Worm (Caenorhabditis elegans) whole organism, L1 larva: ENCODE results near the gene srd-5.

Experiments used
- C04F5.9 ChIP-seq: sonication (generic microtip); optimal IDR thresholded peaks from 2 replicates; lab custom pipeline; 2016; ENCODE audit warnings: missing genetic modification characterization, missing compliant biosample characterization
- F16B12.6 ChIP-seq: fragments of 150-350 bp; optimal IDR thresholded peaks from 2 replicates; lab custom pipeline; 2014; ENCODE audit warnings: missing biosample characterization, missing genetic modification characterization
- Y116A8C.19 ChIP-seq: sonication (generic microtip); optimal IDR thresholded peaks from 2 replicates; lab custom pipeline; 2016; ENCODE audit warnings: missing compliant biosample characterization, missing genetic modification characterization, borderline replicate concordance
- aly-2 ChIP-seq: fragments of 150-350 bp; optimal IDR thresholded peaks from 2 replicates; lab custom pipeline; 2014; ENCODE audit warnings: missing biosample characterization, missing genetic modification characterization
- ceh-63 ChIP-seq: fragments of 200-800 bp; sonication (Bioruptor generic); optimal IDR thresholded peaks from 2 replicates; lab custom pipeline; 2018; ENCODE audit warnings: mild to moderate bottlenecking, missing genetic modification characterization, missing compliant biosample characterization
- ceh-8 ChIP-seq: fragments of 200-800 bp; sonication (Bioruptor generic); optimal IDR thresholded peaks from 2 replicates; lab custom pipeline; 2018; ENCODE audit warnings: mild to moderate bottlenecking, missing genetic modification characterization, moderate library complexity, missing compliant biosample characterization
- efl-1 ChIP-seq, 4 experiments: fragments of 150-350 bp; optimal IDR thresholded peaks in 3 of 4; peaks in 1 of 4; 1 replicate in 1 of 4; 2 replicates in 3 of 4; lab custom pipeline; 2014; ENCODE audit warnings: missing biosample characterization in 2 of 4, missing genetic modification characterization in 2 of 4, missing genetic modification reagents in 2 of 4
- elt-2 ChIP-seq: sonication (generic microtip); optimal IDR thresholded peaks from 2 replicates; lab custom pipeline; 2016; ENCODE audit warnings: missing genetic modification characterization, mild to moderate bottlenecking, inconsistent platforms, missing compliant biosample characterization, missing genetic modification reagents
- fkh-10 ChIP-seq: sonication (generic microtip); optimal IDR thresholded peaks from 2 replicates; lab custom pipeline; 2017; ENCODE audit warnings: missing biosample characterization, missing genetic modification reagents, missing genetic modification characterization
- fkh-4 ChIP-seq: sonication (generic microtip); optimal IDR thresholded peaks from 2 replicates; lab custom pipeline; 2016; ENCODE audit warnings: missing compliant biosample characterization, missing genetic modification characterization, borderline replicate concordance
- fkh-8 ChIP-seq: sonication (generic microtip); optimal IDR thresholded peaks from 2 replicates; lab custom pipeline; 2016; ENCODE audit warnings: mild to moderate bottlenecking, missing genetic modification characterization, missing compliant biosample characterization
- hlh-17 ChIP-seq: fragments of 200-800 bp; sonication (Bioruptor generic); optimal IDR thresholded peaks from 2 replicates; lab custom pipeline; 2018; ENCODE audit warnings: missing genetic modification characterization, mild to moderate bottlenecking, missing compliant biosample characterization, moderate library complexity, borderline replicate concordance
- hlh-4 ChIP-seq: sonication (generic microtip); optimal IDR thresholded peaks from 2 replicates; lab custom pipeline; 2016; ENCODE audit warnings: mild to moderate bottlenecking, missing genetic modification characterization, missing compliant biosample characterization
- hpl-2 ChIP-seq: fragments of 150-350 bp; optimal IDR thresholded peaks from 2 replicates; lab custom pipeline; 2014; ENCODE audit warnings: missing biosample characterization, missing genetic modification reagents, missing genetic modification characterization
- isw-1 ChIP-seq: fragments of 200-800 bp; sonication (Bioruptor generic); IDR thresholded peaks from 2 replicates; pipeline ENCODE4 v1.3.6; 2022; ENCODE audit warnings: missing genetic modification characterization, missing compliant biosample characterization
- jun-1 ChIP-seq: fragments of 150-350 bp; optimal IDR thresholded peaks from 2 replicates; lab custom pipeline; 2014; ENCODE audit warnings: missing biosample characterization, missing genetic modification reagents, missing genetic modification characterization
- lin-14 ChIP-seq: fragments of 200-800 bp; sonication (Bioruptor generic); optimal IDR thresholded peaks from 2 replicates; lab custom pipeline; 2018; ENCODE audit warnings: mild to moderate bottlenecking, missing genetic modification characterization, moderate library complexity, missing compliant biosample characterization
- lin-35 ChIP-seq, 2 experiments: fragments of 150-350 bp; optimal IDR thresholded peaks; 2 replicates each; lab custom pipeline; 2014; ENCODE audit warnings: missing biosample characterization in 2 of 2, missing genetic modification characterization in 2 of 2, missing genetic modification reagents in 2 of 2
- lin-39 ChIP-seq: fragments of 150-350 bp; optimal IDR thresholded peaks from 2 replicates; lab custom pipeline; 2014; ENCODE audit warnings: missing biosample characterization, missing genetic modification reagents, missing genetic modification characterization
- lir-3 ChIP-seq: sonication (generic microtip); optimal IDR thresholded peaks from 2 replicates; lab custom pipeline; 2016; ENCODE audit warnings: mild to moderate bottlenecking, missing genetic modification characterization, moderate library complexity, missing compliant biosample characterization; ENCODE audit not compliant: poor library complexity
- lsy-2 ChIP-seq, 2 experiments: fragments of 150-350 bp; optimal IDR thresholded peaks; 2 replicates each; lab custom pipeline; 2014; ENCODE audit warnings: missing biosample characterization in 2 of 2, missing genetic modification characterization in 2 of 2
- mdl-1 ChIP-seq, 2 experiments: fragments of 150-350 bp; optimal IDR thresholded peaks; 2 replicates each; lab custom pipeline; 2014 to 2017; ENCODE audit warnings: missing biosample characterization in 2 of 2, missing genetic modification characterization in 2 of 2, inconsistent platforms in 1 of 2
- mef-2 ChIP-seq: fragments of 150-350 bp; optimal IDR thresholded peaks from 2 replicates; lab custom pipeline; 2014; ENCODE audit warnings: missing biosample characterization, missing genetic modification characterization
- mep-1 ChIP-seq: fragments of 150-350 bp; optimal IDR thresholded peaks from 2 replicates; lab custom pipeline; 2014; ENCODE audit warnings: missing biosample characterization, missing genetic modification characterization
- nhr-237 ChIP-seq: fragments of 150-350 bp; optimal IDR thresholded peaks from 2 replicates; lab custom pipeline; 2014; ENCODE audit warnings: missing biosample characterization, missing genetic modification characterization
- nhr-71 ChIP-seq: sonication (generic microtip); optimal IDR thresholded peaks from 2 replicates; lab custom pipeline; 2016; ENCODE audit warnings: mild to moderate bottlenecking, missing genetic modification characterization, moderate library complexity, missing compliant biosample characterization
- nhr-77 ChIP-seq: fragments of 150-350 bp; optimal IDR thresholded peaks from 2 replicates; lab custom pipeline; 2014; ENCODE audit warnings: missing biosample characterization, missing genetic modification characterization
- nhr-85 ChIP-seq: sonication (generic microtip); peaks from one replicate; lab custom pipeline; 2016; ENCODE audit warnings: missing genetic modification characterization, inconsistent platforms, missing compliant biosample characterization
- pag-3 ChIP-seq: sonication (generic microtip); optimal IDR thresholded peaks from 2 replicates; lab custom pipeline; 2017; ENCODE audit warnings: missing genetic modification characterization, mild to moderate bottlenecking, missing compliant biosample characterization, antibody characterized with exemption, borderline replicate concordance; ENCODE audit not compliant: insufficient read depth
- pqm-1 ChIP-seq: sonication (generic microtip); optimal IDR thresholded peaks from 3 replicates; lab custom pipeline; 2017; ENCODE audit warnings: missing biosample characterization, missing genetic modification characterization
- snpc-4 ChIP-seq: fragments of 150-350 bp; optimal IDR thresholded peaks from 2 replicates; lab custom pipeline; 2014; ENCODE audit warnings: missing biosample characterization, missing genetic modification characterization
- tlp-1 ChIP-seq: fragments of 150-350 bp; optimal IDR thresholded peaks from 2 replicates; lab custom pipeline; 2014; ENCODE audit warnings: missing biosample characterization, missing genetic modification characterization
- unc-62 ChIP-seq: fragments of 150-350 bp; optimal IDR thresholded peaks from 2 replicates; lab custom pipeline; 2014; ENCODE audit warnings: missing biosample characterization, missing genetic modification reagents, missing genetic modification characterization
- unc-86 ChIP-seq: sonication (generic microtip); optimal IDR thresholded peaks from 2 replicates; lab custom pipeline; 2016; ENCODE audit warnings: missing genetic modification characterization, missing compliant biosample characterization
- xbp-1 ChIP-seq: sonication (generic microtip); optimal IDR thresholded peaks from 2 replicates; lab custom pipeline; 2016; ENCODE audit warnings: missing genetic modification characterization, missing compliant biosample characterization
- zag-1 ChIP-seq: fragments of 150-350 bp; optimal IDR thresholded peaks from 2 replicates; lab custom pipeline; 2014; ENCODE audit warnings: missing biosample characterization, missing genetic modification characterization

Gene srd-5

DNA sequence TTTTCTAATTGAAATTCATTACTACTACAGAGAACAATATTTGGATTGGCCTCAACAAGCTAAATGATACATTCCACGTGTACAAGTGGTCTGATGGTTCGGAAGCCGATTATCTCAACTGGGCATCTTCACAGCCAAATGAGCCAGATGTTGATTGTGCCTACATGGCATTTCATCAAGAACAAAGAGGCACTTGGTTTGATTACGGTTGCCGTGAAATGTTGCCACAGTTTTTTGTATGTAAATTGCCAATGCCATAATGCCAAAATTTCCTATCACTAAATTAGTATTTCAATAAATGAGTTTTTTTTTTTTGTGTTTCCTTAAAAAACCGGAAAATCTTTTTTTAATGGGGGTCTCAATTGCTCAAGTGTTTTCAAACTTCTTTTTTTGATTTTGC is 19.6 kb downstream of the srd-5 start:
- TF ChIP-seq nhr-85 (tag; lab: Kevin White, UChicago) (peak; percentile 40), C04F5.9 (no peak)

DNA sequence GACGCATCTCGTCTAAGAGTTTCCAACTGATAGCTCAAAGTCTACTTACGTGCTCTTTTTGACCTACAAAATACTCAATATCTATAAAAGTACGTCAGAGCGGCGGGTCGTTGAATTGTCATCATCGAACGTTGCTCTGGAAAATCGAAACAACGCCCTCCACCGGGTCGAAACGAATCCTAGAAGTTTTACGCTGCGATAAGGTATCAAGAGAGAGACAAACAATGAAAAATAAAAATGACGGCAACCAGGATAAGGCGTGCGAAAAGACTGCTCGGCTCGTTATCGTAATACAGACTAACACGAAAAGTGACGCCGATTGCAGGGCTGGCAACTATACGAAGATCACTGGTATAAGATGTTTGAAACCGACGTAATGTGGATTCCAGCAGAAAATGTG is 20.1 kb downstream of the srd-5 start:
- TF ChIP-seq Y116A8C.19 (tag; lab: Kevin White, UChicago) (no peak), pqm-1 (tag; lab: Kevin White, UChicago) (peak; percentile 11), lin-14 (GFP tag; lab: Kevin White, UChicago) (peak; percentile 22), elt-2 (tag; lab: Kevin White, UChicago) (peak; percentile 58), nhr-237 (tag; lab: Kevin White, UChicago) (no peak), nhr-71 (tag; lab: Kevin White, UChicago) (peak; percentile 10), lin-35 (GFP tag; optimal IDR thresholded peaks at IDR 0.05; lab: Kevin White, UChicago) (peak in 1 of 2 experiments; percentile 0)

DNA sequence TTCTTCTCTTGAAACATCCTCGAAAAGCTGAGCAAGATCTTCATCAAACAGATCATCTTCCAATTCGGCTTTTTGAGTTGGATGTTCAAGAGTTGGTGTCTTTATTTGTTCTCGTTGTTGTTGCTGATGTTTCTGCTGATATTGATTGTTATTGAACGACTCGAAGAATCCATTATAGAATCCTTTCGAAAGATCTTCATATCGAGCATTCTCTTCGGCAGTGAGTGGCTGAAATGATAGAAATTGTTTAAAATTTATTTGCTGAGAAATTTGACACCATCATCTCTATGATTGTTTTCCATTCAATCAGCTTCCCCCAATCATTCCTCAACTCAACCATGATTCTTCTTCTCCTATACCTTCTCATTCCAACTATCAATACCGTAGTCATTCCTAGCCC is 20.7 kb downstream of the srd-5 start, which contains the start of gene clec-178:
Gene clec-178 (plus strand): TSS at position 301 of the 400 bp plus-strand sequence.
- no peak for TF ChIP-seq nhr-77 (tag; lab: Kevin White, UChicago)
- TF ChIP-seq elt-2 (tag; lab: Kevin White, UChicago) = no peak
- TF ChIP-seq zag-1 = no peak
- TF ChIP-seq pag-3 (tag; lab: Kevin White, UChicago) = no peak
- no peak for TF ChIP-seq fkh-10 (GFP tag; lab: Kevin White, UChicago)
- no peak for TF ChIP-seq ceh-8 (GFP tag; lab: Kevin White, UChicago)
- TF ChIP-seq jun-1 = no peak
- TF ChIP-seq aly-2 (tag; lab: Kevin White, UChicago) = no peak
- no peak for TF ChIP-seq hpl-2 (GFP tag; lab: Kevin White, UChicago)
- no peak for TF ChIP-seq unc-86 (tag; lab: Kevin White, UChicago)
- TF ChIP-seq mdl-1 (tag; optimal IDR thresholded peaks at IDR 0.05; lab: Kevin White, UChicago) = no peak
- TF ChIP-seq hlh-4 (tag; lab: Kevin White, UChicago) = no peak
- no peak for TF ChIP-seq lin-35 (GFP tag; optimal IDR thresholded peaks at IDR 0.05; lab: Kevin White, UChicago)

DNA sequence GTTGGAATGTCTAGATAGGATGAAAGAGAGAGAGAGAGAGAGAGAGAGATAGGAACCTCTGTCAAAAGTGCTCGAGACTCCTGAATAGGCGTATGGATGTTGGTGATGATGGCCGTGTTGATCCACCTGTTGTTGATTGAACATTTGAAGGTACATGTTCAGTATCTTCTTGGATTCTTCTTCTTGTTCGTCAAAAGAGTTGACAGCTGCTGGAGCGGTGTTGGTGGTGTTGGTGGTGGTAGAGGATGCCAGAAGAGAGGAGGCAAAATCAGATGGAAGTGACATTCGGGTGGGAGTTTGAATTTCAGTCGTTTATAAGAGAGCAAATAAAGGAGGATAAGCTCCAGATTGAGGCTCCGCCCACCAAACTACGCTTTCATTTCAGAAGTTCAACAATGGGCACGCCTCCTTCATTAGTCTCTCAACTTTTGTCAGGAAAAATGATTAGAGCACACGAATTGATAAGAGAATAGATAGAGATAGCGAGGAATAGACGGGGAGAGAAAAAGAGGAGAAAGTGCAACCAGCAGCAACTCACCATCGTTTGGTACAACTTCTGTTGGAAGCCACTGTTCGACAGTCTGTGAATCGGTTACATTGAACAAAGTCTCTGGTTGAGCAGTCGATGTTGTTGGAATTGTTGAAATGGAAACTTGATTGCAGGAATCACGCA is 21.4 kb downstream of the srd-5 start:
- no peak for TF ChIP-seq efl-1 (optimal IDR thresholded peaks at IDR 0.05; lab: Kevin White, UChicago)
- TF ChIP-seq efl-1 (GFP tag; optimal IDR thresholded peaks at IDR 0.05 in 1 of 2; lab: Kevin White, UChicago) = peak in 1 of 2 experiments; percentile 85
- no peak for TF ChIP-seq nhr-85 (tag; lab: Kevin White, UChicago)

DNA sequence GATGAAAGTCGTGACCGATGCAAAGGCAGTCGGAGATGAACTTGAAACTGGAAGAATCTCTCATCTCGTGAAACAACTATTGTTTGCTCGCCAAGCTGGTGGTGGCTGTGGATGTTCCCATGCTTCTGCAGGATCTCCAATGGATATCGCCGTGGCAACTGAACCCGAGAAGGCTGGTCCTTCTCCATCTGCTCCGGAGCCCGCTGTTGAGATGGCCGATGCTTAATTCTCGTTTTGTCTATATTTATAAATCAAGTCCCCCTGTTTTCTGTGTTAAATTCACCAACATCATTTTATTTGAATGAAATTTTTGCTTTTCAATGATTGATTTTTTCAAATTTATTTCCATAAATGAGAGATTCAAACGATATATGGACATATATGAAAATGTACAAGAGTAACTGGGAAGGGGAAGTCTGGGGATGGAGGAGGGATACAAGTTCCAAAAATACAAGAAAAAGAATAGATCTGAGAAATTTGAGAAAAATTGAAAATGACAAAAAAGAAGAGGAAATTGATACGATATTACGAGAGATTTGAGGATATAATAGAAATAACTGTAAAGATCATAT is 23.5 kb downstream of the srd-5 start:
- TF ChIP-seq lsy-2 (tag; optimal IDR thresholded peaks at IDR 0.05; lab: Kevin White, UChicago) (no peak), fkh-4 (tag; lab: Kevin White, UChicago) (no peak), fkh-8 (tag; lab: Kevin White, UChicago) (no peak), F16B12.6 (tag; lab: Kevin White, UChicago) (no peak), nhr-85 (tag; lab: Kevin White, UChicago) (peak; percentile 25), hlh-17 (GFP tag; lab: Kevin White, UChicago) (no peak), Y116A8C.19 (tag; lab: Kevin White, UChicago) (no peak), ceh-8 (GFP tag; lab: Kevin White, UChicago) (peak; percentile 22), isw-1 (GFP tag; lab: Robert Waterston, UW) (no peak), unc-62 (GFP tag; lab: Kevin White, UChicago) (no peak), mep-1 (no peak), lin-14 (GFP tag; lab: Kevin White, UChicago) (no peak), lir-3 (tag; lab: Kevin White, UChicago) (no peak), aly-2 (tag; lab: Kevin White, UChicago) (peak; percentile 21), tlp-1 (tag; lab: Kevin White, UChicago) (no peak), snpc-4 (no peak), mef-2 (tag; lab: Kevin White, UChicago) (no peak), ceh-63 (no peak), efl-1 (optimal IDR thresholded peaks at IDR 0.05; lab: Kevin White, UChicago) (no peak), efl-1 (GFP tag; optimal IDR thresholded peaks at IDR 0.05 in 1 of 2; lab: Kevin White, UChicago) (no peak), C04F5.9 (no peak), xbp-1 (tag; lab: Kevin White, UChicago) (no peak), lin-39 (tag; lab: Kevin White, UChicago) (no peak)
